Worm (Caenorhabditis elegans): ENCODE data around the gene tub-1.

Gene tub-1

DNA sequence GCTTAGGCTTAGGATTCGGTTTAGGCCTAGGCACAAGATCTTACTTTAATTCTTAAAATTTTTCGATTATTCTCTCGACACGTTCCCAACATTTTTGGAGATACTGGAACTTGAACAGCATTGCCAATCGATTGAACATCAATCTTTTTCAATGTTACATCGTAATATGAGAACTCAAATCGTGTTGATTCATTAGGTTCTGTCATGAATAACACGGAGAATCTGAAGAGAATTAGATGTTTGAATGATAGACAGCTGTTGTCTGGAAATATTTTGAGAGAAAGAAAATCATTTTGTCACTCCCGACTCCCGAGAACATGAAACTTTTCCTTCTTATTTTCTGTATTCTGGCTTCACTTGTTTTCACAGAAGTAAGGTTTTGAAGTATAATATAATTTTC lies 12.5 kb upstream of the tub-1 start, which contains the start of gene T05C12.15:
Gene T05C12.15, plus strand, starts transcription at position 301 of the 400 bp plus-strand sequence.
- TF ChIP-seq unc-62 (GFP tag; optimal IDR thresholded peaks at IDR 0.05), result no peak

DNA sequence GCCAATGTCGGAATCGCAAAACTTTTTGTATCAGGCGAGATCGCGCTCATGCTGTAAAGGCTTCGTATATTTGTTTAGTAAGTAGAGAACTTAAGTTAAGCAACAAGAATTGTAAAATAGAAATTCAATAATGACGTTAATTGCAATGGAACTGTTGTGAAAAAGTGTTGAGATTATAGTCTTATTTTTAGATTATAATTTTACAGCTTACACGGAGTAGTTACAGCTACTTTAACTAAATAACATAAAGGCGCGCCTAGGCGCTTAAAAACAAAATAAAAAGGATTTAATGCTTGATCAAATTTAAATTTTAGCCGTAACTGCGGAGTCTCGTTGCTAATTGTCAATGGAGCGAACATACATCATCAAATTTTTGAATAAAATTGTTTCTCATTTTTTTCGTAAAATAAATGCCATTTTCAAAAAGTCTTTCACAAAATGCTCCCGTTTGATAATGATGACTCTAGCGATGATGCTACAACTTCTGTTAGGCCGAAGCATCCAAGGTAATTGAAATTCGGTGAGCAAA lies 5.4 kb upstream of the tub-1 start, which contains the start of the genes emb-27 and rrf-3:
Gene emb-27, minus strand, starts transcription at position 51 of the 529 bp plus-strand sequence.
Gene rrf-3, plus strand, starts transcription at position 346 of the 529 bp plus-strand sequence.
- no peak for TF ChIP-seq unc-62 (GFP tag; optimal IDR thresholded peaks at IDR 0.05)

DNA sequence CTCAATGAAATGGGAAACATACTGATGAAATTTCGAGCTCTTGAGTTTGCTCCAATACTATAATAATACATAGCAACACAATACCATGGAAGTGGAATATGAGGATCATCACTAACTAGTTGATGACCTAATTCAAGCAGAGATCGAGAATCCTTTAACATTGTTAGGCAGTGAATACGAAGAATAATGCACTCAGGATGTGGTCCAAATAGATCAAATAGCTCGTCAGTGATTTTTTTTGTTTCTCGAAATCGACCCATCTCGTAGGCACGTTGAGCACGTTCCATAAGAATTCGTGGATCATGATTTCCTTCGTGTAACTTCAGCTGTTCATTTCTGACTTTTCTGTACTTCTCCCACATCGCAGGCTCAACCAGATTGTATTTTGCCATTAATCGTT lies 4.2 kb upstream of the tub-1 start:
- no peak for TF ChIP-seq unc-62 (GFP tag; optimal IDR thresholded peaks at IDR 0.05)

DNA sequence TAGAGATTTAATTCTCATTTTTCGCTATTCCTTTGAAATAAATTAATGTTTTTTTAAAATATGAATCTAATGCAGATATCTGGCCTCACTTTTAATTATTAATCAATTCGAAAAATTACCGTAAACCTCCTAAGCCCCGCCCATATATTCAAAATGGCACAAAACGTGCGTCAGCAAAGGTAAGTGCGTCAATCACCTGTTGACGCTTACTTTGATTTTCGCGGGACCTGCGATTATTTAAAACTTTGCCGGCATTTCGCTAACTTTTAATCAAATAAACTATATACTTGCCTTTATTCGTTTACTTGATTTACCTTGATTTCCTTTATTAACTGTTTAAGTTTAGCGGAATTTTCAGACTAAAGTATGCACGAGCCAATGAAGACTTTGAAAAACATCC lies 1.2 kb upstream of the tub-1 start, which contains the start of gene pch-2:
Gene pch-2, plus strand, starts transcription at position 359 of the 400 bp plus-strand sequence.
- no peak for TF ChIP-seq unc-62 (GFP tag; optimal IDR thresholded peaks at IDR 0.05)

DNA sequence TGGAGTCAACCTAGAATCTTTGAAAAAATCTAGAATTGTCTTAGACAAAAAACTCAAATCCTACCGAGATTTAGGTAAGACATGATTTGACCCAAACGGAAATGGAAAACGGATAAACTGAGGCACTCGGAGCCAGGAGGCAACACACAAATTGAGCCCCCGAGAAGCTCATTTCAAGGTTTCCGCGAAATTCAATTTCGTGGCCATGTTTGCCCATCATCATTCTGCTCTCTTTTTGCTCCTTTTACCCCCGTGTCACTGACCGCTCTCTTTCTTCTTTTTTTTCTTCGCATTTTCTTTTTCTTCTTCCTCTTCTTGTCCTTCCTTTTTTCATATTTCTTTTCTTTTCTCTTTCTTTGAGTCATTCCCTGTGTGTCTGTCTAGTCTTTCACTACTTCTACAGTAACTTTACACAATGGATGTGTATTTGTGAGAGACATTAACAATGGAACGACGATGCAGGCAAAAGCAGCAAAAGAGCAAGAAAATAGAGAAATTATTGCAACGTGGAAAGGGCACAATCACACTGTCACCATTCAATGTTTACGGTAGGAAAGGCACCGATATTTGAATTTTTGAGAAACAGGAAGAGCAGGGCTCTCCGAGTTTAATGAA lies 3.9 kb downstream of the tub-1 start:
- TF ChIP-seq unc-62 (GFP tag; optimal IDR thresholded peaks at IDR 0.05), result no peak

DNA sequence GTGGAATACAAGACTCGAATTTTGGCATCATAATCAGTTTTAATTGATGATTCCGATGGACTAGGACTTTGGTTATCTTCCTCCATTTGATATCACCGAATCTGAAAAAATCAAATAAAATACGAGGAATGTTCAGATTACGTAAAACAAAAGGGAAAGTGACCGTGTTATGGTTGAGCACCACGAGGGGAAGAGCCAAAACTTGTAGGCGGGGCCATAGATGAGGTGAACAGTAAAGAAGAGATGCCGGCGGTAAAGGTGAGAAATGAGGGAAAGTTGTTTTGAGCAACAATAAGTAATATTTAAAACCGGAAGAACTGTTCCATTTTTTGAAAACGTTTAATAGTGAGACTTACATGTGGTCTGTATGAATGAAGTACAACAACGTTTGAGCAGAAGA lies 6.8 kb downstream of the tub-1 start, which contains the start of gene F10B5.3:
Gene F10B5.3, minus strand, starts transcription at position 101 of the 400 bp plus-strand sequence.
- no peak for TF ChIP-seq unc-62 (GFP tag; optimal IDR thresholded peaks at IDR 0.05)

DNA sequence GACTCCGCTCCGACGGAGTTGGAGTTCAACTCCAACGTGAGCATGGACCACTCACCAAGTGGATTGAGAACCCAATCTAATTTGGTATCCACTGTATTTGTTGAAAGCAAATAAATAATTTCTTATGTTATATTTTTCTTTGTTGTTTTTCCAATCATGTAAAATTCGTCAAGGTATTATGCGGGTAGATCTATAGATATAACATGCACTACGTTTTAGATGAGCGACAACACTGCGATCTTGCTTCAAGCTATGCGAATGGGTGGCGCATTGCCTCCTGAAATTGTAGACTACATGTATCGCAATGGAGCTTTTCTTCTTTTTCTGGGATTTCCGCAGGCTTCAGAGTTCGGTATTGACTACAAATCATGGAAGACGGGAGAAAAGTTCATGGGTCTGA lies 12.2 kb downstream of the tub-1 start, which contains the start of gene F10B5.2:
Gene F10B5.2, plus strand, starts transcription at position 220 of the 400 bp plus-strand sequence.
- no peak for TF ChIP-seq unc-62 (GFP tag; optimal IDR thresholded peaks at IDR 0.05)

DNA sequence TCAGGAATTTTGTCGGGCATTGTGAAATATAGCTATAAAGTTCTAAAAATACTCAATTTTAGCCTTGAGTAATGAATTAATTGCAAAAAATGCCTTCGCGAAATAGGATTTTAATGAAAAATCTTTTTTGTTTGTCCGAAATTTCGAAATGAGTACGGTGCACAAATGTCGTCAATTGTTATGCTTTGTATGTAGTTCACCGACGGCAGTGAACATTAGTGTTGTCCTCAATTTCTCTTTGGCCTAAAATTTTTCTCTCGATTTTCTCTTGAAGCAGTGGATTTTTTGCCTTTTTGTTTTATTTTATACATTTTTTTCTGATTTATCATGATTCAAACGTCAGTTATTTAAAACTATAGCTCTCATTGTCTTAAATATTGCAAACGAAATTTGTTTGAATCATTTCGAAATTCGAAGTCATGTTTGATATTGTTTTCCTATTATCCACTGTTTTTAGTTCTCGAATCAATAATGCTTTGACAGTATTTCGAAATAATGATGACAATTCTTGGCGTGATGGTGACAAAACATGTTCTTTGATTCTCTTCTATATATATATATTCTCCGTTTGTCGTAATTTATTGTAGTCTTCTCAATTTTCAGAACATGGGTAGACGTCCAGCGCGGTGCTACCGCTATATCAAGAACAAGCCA lies 13.3 kb downstream of the tub-1 start, which contains the start of the genes ints-11 and rpl-10:
Gene ints-11, minus strand, starts transcription at position 201 of the 654 bp plus-strand sequence.
Gene rpl-10, plus strand, starts transcription at position 604 of the 654 bp plus-strand sequence.
- no peak for TF ChIP-seq unc-62 (GFP tag; optimal IDR thresholded peaks at IDR 0.05)

DNA sequence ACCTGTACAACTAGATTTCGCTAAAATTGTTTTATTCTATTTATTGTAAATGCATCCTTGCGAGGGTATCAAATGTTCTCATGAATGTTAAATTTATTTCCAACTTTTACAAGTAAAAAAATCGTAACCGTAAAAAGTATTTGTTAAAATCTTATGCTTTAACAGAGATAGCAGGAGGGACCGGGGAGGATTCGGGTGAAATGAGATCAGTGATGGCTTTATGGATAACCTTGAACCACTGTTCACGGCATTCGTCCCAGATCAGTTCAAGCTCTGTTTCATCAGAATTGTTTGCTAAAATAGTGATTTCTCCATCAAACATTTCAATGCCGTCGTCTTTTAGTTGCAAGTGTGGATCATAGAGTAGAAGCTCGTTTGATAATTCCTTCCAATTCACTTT lies 15.6 kb downstream of the tub-1 start:
- TF ChIP-seq unc-62 (GFP tag; optimal IDR thresholded peaks at IDR 0.05), result no peak

DNA sequence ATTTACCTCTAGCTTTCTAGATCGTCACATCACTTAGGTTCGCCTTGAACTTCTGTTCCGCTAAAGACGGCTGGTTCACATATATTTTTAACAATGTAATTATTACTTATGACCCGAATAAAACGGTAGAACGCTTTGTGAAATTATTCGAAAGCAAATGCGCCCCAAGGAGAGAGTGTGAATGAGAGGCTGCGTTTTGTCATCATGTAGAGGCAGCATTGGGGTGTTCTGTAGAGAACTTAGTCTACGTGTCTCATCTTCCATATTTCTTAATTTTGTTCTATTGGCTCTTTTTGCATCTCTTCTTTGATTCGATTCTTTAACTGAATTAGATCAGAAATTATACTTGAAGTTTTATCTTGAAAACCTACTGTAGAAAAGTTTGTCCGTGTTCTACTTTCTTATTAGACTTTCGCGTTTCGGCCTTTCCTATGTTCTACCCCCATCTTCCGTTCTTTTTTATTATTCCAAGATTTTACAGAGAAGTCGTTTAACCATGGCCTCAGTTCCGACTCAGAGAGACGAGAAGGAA lies 18.7 kb downstream of the tub-1 start, which contains the start of gene cdc-48.2:
Gene cdc-48.2, plus strand, starts transcription at position 482 of the 532 bp plus-strand sequence.
- no peak for TF ChIP-seq unc-62 (GFP tag; optimal IDR thresholded peaks at IDR 0.05)

DNA sequence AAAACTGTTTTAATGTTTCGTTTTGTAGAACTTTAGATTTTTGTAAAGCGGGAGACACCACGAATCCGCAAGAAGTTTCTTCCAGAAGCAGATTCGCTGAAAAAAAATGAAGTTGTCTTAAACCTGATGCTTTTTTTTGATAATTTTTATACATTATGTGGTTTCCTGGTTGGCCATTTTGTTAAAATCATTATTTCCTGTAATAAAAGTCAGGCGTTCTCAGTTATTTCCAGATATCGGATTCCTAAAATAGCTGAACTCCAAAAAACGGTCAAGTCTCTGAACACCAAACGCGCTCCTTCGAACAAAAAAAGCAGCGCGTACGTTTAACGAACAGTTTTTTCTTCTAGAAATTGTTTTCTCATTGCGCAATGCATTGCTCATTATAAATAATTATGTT lies 19.4 kb downstream of the tub-1 start:
- TF ChIP-seq unc-62 (GFP tag; optimal IDR thresholded peaks at IDR 0.05), result no peak

DNA sequence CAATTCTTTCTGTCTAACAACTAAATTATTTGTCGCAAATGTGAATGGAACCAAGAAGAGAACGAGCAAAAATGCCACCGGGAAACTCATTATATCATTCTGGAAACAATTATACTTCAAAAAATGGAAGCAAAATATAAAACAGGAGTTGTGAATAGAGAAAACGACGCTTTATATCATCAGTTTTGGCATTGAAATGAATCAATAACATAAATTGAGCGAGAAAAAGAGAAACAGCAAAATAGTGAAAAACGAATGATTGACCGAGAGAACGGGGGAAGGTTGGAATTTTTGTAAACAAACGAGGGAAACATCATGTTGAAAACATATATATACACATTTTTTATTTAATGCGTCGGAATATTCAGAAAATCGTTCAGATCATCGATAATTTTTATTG lies 19.9 kb downstream of the tub-1 start, which contains the start of gene ctns-1:
Gene ctns-1, minus strand, starts transcription at position 101 of the 400 bp plus-strand sequence.
- no peak for TF ChIP-seq unc-62 (GFP tag; optimal IDR thresholded peaks at IDR 0.05)

DNA sequence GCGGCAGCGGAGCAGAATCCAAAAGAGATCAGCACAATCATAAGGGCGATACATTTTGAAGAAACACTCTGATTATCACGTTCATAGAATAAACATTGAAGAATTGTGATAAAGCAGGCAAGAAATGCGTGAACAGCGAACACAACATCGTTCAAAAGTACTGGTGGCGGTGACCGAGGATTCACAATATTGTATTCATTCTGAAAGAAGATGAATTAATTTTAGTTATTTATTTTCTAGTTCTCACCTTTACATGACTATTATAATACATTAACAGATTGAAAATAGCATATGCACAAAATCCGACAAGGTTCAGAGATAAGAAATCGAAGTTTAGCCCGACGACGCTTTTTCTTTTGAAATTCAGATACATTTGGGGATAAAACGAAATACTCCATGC lies 20.8 kb downstream of the tub-1 start:
- TF ChIP-seq unc-62 (GFP tag; optimal IDR thresholded peaks at IDR 0.05), result no peak

DNA sequence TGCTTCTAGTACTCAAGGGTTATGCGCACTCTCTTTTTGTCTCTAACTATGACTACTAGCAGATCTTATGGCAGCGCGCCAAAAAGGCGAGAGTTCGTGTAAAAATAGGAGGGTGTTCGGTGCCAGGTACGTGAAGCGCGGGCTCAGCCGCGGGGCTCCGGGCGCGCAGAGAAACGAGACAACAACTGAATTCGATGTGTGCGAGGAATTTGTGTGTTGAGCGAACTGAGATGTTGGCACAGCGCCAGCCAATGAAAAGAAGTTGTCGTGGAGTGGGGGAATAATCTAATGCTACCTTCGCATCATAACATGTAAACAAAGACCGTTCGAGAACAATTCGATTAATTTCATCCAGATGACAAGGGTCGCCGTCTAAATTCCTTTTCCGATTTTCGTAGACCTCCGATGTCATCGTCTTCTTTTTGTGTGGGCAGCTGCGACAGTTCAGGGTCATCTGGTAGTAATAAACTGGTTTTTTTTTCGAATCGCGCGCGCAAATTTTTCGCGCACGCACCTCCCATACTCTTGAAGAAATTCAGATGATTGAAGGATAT lies 25.3 kb downstream of the tub-1 start:
- TF ChIP-seq unc-62 (GFP tag; optimal IDR thresholded peaks at IDR 0.05), result no peak

DNA sequence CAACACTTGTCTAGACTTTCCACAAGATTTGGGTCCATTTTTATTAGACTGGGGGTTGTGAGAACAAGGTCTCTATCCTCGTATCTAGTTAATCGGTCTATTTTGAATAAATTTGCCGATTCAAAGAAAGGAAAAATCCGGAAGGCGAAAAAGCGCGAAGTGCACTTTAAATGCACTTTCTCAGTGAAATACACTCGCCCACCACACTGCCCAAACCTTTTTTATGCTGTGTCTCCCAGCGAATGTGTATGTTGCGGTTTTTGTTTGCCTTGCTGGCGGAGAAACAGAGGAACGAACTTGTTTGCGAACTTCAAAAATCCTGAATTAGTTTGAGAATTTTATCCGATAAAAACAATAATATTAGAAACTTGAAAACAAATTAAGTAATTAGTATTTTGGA lies 26.0 kb downstream of the tub-1 start:
- TF ChIP-seq unc-62 (GFP tag; optimal IDR thresholded peaks at IDR 0.05), result no peak

DNA sequence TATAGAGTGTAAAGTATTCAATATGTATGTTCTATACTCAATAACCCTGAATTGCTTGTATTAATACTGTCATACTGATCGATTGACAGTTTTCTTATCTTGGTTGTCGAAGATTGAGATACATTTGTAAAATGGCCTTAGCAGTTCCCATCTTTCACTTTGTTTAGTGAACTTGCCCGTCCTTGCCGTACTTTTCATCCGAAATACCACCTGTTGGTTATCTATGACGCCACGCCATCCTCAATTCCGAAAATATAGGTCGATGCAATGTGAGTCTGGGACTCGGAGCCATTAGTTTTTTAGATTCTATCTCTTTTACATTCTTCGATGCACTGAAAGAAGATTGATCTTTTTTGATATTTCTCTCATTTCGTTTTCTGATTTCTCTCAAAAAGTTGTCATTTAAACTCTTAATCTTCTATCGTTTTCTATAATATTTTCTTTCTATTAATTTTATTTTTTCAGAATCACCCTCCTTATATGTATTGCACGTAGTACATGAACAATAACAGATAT lies 27.2 kb downstream of the tub-1 start, which contains the start of gene ulp-4:
Gene ulp-4, plus strand, starts transcription at position 466 of the 516 bp plus-strand sequence.
- no peak for TF ChIP-seq unc-62 (GFP tag; optimal IDR thresholded peaks at IDR 0.05)

Data from whole organism, dauer.